Worm (Caenorhabditis elegans) whole organism, L4/young adult: ENCODE data around the gene ZK1127.13.

ENCODE experiments used
- W03F9.2 ChIP-seq: fragments of 150-350 bp; optimal IDR thresholded peaks from 2 replicates; lab custom pipeline; 2014; ENCODE audit warnings: missing biosample characterization, missing genetic modification characterization
- dao-5 ChIP-seq: sonication (generic microtip); optimal IDR thresholded peaks from 2 replicates; lab custom pipeline; 2016; ENCODE audit warnings: missing genotype, missing genetic modification characterization, moderate library complexity, missing compliant biosample characterization
- him-1 ChIP-seq: sonication (generic microtip); optimal IDR thresholded peaks from 2 replicates; lab custom pipeline; 2016; ENCODE audit warnings: missing genotype, missing genetic modification reagents, missing genetic modification characterization, missing compliant biosample characterization

DNA sequence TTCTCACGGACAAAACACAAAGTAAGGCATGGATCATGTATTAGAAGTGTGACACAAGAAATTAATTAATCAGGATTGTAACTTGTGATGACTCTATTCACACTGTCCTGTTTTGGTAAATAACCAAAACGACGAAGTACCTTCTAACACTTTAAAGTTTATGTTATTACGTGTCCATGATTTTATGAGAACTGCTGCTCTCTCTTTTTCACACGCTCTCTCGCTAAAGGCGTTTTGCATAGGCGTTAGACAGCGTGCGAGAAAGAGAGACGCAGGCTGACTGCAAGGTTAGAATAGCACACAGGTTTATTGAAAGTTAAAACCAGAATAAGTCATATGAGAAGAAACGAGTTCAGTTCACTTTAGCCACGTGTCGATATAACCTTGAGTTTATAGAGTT lies 37.0 kb downstream of the ZK1127.13 start:
- TF ChIP-seq dao-5 (tag; lab: Kevin White, UChicago): no peak
- TF ChIP-seq him-1 (tag; lab: Kevin White, UChicago): no peak
- TF ChIP-seq W03F9.2: no peak
